Worm (Caenorhabditis elegans) whole organism, L2 larva: ENCODE results near the gene Y48C3A.18.
A peak's percentile ranks its signal among the peaks of the same experiment; 100 is the strongest.

Experiments
- R02D3.7 ChIP-seq: fragments of 150-350 bp; optimal IDR thresholded peaks from 2 replicates; lab custom pipeline; 2014; ENCODE audit warnings: missing biosample characterization, missing genetic modification characterization
- ZK546.5 ChIP-seq: sonication (generic microtip); optimal IDR thresholded peaks from 2 replicates; lab custom pipeline; 2017; ENCODE audit warnings: missing biosample characterization, missing genetic modification characterization
- blmp-1 ChIP-seq: sonication (generic microtip); optimal IDR thresholded peaks from 2 replicates; lab custom pipeline; 2017; ENCODE audit warnings: missing genetic modification characterization, mild to moderate bottlenecking, missing compliant biosample characterization, antibody characterized with exemption, moderate library complexity; ENCODE audit not compliant: insufficient read depth
- elt-3 ChIP-seq: sonication (generic microtip); optimal IDR thresholded peaks from 2 replicates; lab custom pipeline; 2017; ENCODE audit warnings: missing biosample characterization, missing genetic modification characterization
- lin-39 ChIP-seq: fragments of 150-350 bp; optimal IDR thresholded peaks from 2 replicates; lab custom pipeline; 2014; ENCODE audit warnings: missing biosample characterization, missing genetic modification reagents, missing genetic modification characterization
- nhr-12 ChIP-seq: fragments of 150-350 bp; optimal IDR thresholded peaks from 2 replicates; lab custom pipeline; 2014; ENCODE audit warnings: missing biosample characterization, missing genetic modification characterization
- nhr-77 ChIP-seq: fragments of 150-350 bp; optimal IDR thresholded peaks from 2 replicates; lab custom pipeline; 2014; ENCODE audit warnings: missing biosample characterization, missing genetic modification characterization
- skn-1 ChIP-seq: sonication (generic microtip); optimal IDR thresholded peaks from 2 replicates; lab custom pipeline; 2017; ENCODE audit warnings: missing biosample characterization, missing genetic modification characterization
- unc-62 ChIP-seq: fragments of 150-350 bp; optimal IDR thresholded peaks from 2 replicates; lab custom pipeline; 2014; ENCODE audit warnings: missing biosample characterization, missing genetic modification reagents, missing genetic modification characterization

ce11 chrII:13447668-13448067 lies 35.2 kb downstream of the Y48C3A.18 start:
- TF ChIP-seq lin-39 (tag; lab: Kevin White, UChicago) (no peak), elt-3 (tag; lab: Kevin White, UChicago) (no peak), skn-1 (tag; lab: Kevin White, UChicago) (peak; percentile 75), nhr-77 (tag; lab: Kevin White, UChicago) (no peak), unc-62 (GFP tag; lab: Kevin White, UChicago) (no peak), ZK546.5 (tag; lab: Kevin White, UChicago) (no peak), R02D3.7 (tag; lab: Kevin White, UChicago) (no peak), nhr-12 (tag; lab: Kevin White, UChicago) (peak; percentile 18), blmp-1 (tag; lab: Kevin White, UChicago) (peak; percentile 7)
